Fruit fly (Drosophila melanogaster) whole organism: ENCODE measurements around the gene RpL36A.

Source experiments
- EcR ChIP-seq, 2 experiments: fragments of >200 bp; optimal IDR thresholded peaks; 2 replicates each; lab custom pipeline; 2017; ENCODE audit warnings: missing biosample characterization in 2 of 2, missing genetic modification characterization in 2 of 2, missing genetic modification reagents in 2 of 2
- psq ChIP-seq: fragments of >200 bp; optimal IDR thresholded peaks from 2 replicates; lab custom pipeline; 2017
- usp ChIP-seq: fragments of >200 bp; optimal IDR thresholded peaks from 2 replicates; lab custom pipeline; 2017; ENCODE audit warnings: missing biosample characterization, missing genetic modification characterization, mixed read lengths

DNA sequence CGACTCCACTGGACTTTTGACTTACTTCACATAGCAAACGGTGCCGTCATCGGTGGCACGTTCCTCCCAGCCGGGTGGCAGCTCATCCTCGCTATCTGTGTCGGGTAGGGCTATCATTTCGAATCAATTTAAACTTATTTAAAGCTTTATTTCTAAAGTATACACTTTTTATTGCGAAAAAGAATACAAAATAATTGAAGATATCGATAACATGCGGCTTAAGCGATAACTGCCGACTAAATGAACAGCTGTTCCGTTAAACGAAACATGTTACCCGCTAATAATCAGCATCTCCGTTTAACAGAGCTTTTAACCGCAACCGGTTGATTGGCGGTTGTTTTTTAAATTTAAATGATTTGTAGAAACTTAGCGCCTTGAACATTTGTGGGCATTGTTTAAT, 38.6 kb downstream of the RpL36A start, which contains the start of gene Wwox:
- TF ChIP-seq EcR (GFP tag; optimal IDR thresholded peaks at IDR 0.05; lab: Kevin White, UChicago) (no peak), psq (lab: Kevin White, UChicago) (no peak), usp (GFP tag; lab: Kevin White, UChicago) (no peak)
